Worm (Caenorhabditis elegans) whole organism, L1 larva: ENCODE results near the gene str-232.

Experiments
- C04F5.9 ChIP-seq: sonication (generic microtip); optimal IDR thresholded peaks from 2 replicates; lab custom pipeline; 2016; ENCODE audit warnings: missing genetic modification characterization, missing compliant biosample characterization
- blmp-1 ChIP-seq: fragments of 150-350 bp; optimal IDR thresholded peaks from 2 replicates; lab custom pipeline; 2014; ENCODE audit warnings: missing biosample characterization, missing genetic modification characterization
- ceh-63 ChIP-seq: fragments of 200-800 bp; sonication (Bioruptor generic); optimal IDR thresholded peaks from 2 replicates; lab custom pipeline; 2018; ENCODE audit warnings: mild to moderate bottlenecking, missing genetic modification characterization, missing compliant biosample characterization
- ceh-88 ChIP-seq: fragments of 200-800 bp; sonication (Bioruptor generic); IDR thresholded peaks from 2 replicates; pipeline ENCODE4 v1.3.6; 2022; ENCODE audit warnings: missing genetic modification characterization, missing compliant biosample characterization
- ceh-90 ChIP-seq: sonication (generic microtip); optimal IDR thresholded peaks from 2 replicates; lab custom pipeline; 2016; ENCODE audit warnings: missing genetic modification characterization, missing compliant biosample characterization
- ces-1 ChIP-seq: fragments of 150-350 bp; optimal IDR thresholded peaks from 2 replicates; lab custom pipeline; 2014; ENCODE audit warnings: missing biosample characterization, missing genetic modification reagents, missing genetic modification characterization
- dpl-1 ChIP-seq, 3 experiments: fragments of 150-350 bp in 2 of 3; sonication (generic microtip) in 1 of 3; optimal IDR thresholded peaks; 2 replicates each; lab custom pipeline; 2014 to 2017; ENCODE audit warnings: missing biosample characterization in 3 of 3, missing genetic modification characterization in 3 of 3, missing genetic modification reagents in 3 of 3
- efl-1 ChIP-seq, 4 experiments: fragments of 150-350 bp; optimal IDR thresholded peaks in 3 of 4; peaks in 1 of 4; 1 replicate in 1 of 4; 2 replicates in 3 of 4; lab custom pipeline; 2014; ENCODE audit warnings: missing biosample characterization in 2 of 4, missing genetic modification characterization in 2 of 4, missing genetic modification reagents in 2 of 4
- elt-2 ChIP-seq: sonication (generic microtip); optimal IDR thresholded peaks from 2 replicates; lab custom pipeline; 2016; ENCODE audit warnings: missing genetic modification characterization, mild to moderate bottlenecking, inconsistent platforms, missing compliant biosample characterization, missing genetic modification reagents
- elt-3 ChIP-seq, 6 experiments: fragments of 150-350 bp in 1 of 6; sonication (generic microtip); optimal IDR thresholded peaks; 2 replicates each; lab custom pipeline; 2017 to 2018; ENCODE audit warnings: missing biosample characterization in 6 of 6, missing genetic modification characterization in 6 of 6, inconsistent platforms in 1 of 6
- ets-5 ChIP-seq: fragments of 200-800 bp; sonication (Bioruptor generic); IDR thresholded peaks from 2 replicates; pipeline ENCODE4 v1.3.6; 2022; ENCODE audit warnings: missing genetic modification characterization, missing compliant biosample characterization
- fkh-8 ChIP-seq: sonication (generic microtip); optimal IDR thresholded peaks from 2 replicates; lab custom pipeline; 2016; ENCODE audit warnings: mild to moderate bottlenecking, missing genetic modification characterization, missing compliant biosample characterization
- hlh-17 ChIP-seq: fragments of 200-800 bp; sonication (Bioruptor generic); optimal IDR thresholded peaks from 2 replicates; lab custom pipeline; 2018; ENCODE audit warnings: missing genetic modification characterization, mild to moderate bottlenecking, missing compliant biosample characterization, moderate library complexity, borderline replicate concordance
- isw-1 ChIP-seq: fragments of 200-800 bp; sonication (Bioruptor generic); IDR thresholded peaks from 2 replicates; pipeline ENCODE4 v1.3.6; 2022; ENCODE audit warnings: missing genetic modification characterization, missing compliant biosample characterization
- lin-15B ChIP-seq: fragments of 150-350 bp; sonication (generic microtip); optimal IDR thresholded peaks from 3 replicates; lab custom pipeline; 2014; ENCODE audit warnings: missing biosample characterization, missing genetic modification characterization
- lin-35 ChIP-seq, 2 experiments: fragments of 150-350 bp; optimal IDR thresholded peaks; 2 replicates each; lab custom pipeline; 2014; ENCODE audit warnings: missing biosample characterization in 2 of 2, missing genetic modification characterization in 2 of 2, missing genetic modification reagents in 2 of 2
- lir-3 ChIP-seq: sonication (generic microtip); optimal IDR thresholded peaks from 2 replicates; lab custom pipeline; 2016; ENCODE audit warnings: mild to moderate bottlenecking, missing genetic modification characterization, moderate library complexity, missing compliant biosample characterization; ENCODE audit not compliant: poor library complexity
- nhr-20 ChIP-seq: sonication (generic microtip); optimal IDR thresholded peaks from 2 replicates; lab custom pipeline; 2016; ENCODE audit warnings: mild to moderate bottlenecking, missing genetic modification characterization, missing compliant biosample characterization
- nhr-237 ChIP-seq: fragments of 150-350 bp; optimal IDR thresholded peaks from 2 replicates; lab custom pipeline; 2014; ENCODE audit warnings: missing biosample characterization, missing genetic modification characterization
- nhr-84 ChIP-seq: sonication (generic microtip); optimal IDR thresholded peaks from 2 replicates; lab custom pipeline; 2017; ENCODE audit warnings: missing biosample characterization, missing genetic modification characterization
- pax-3 ChIP-seq: fragments of 200-800 bp; sonication (Bioruptor generic); optimal IDR thresholded peaks from 2 replicates; lab custom pipeline; 2018; ENCODE audit warnings: mild to moderate bottlenecking, missing genetic modification characterization, moderate library complexity, missing compliant biosample characterization
- sptf-1 ChIP-seq: fragments of 150-350 bp; optimal IDR thresholded peaks from 2 replicates; lab custom pipeline; 2014; ENCODE audit warnings: missing biosample characterization, missing genetic modification characterization
- sup-37 ChIP-seq: fragments of 200-800 bp; sonication (Bioruptor generic); optimal IDR thresholded peaks from 2 replicates; lab custom pipeline; 2018; ENCODE audit warnings: mild to moderate bottlenecking, missing genetic modification characterization, missing compliant biosample characterization
- tlp-1 ChIP-seq: fragments of 150-350 bp; optimal IDR thresholded peaks from 2 replicates; lab custom pipeline; 2014; ENCODE audit warnings: missing biosample characterization, missing genetic modification characterization
- unc-30 ChIP-seq: sonication (generic microtip); optimal IDR thresholded peaks from 2 replicates; lab custom pipeline; 2017; ENCODE audit warnings: missing biosample characterization, missing genetic modification characterization
- unc-62 ChIP-seq: fragments of 150-350 bp; optimal IDR thresholded peaks from 2 replicates; lab custom pipeline; 2014; ENCODE audit warnings: missing biosample characterization, missing genetic modification reagents, missing genetic modification characterization
- unc-86 ChIP-seq: sonication (generic microtip); optimal IDR thresholded peaks from 2 replicates; lab custom pipeline; 2016; ENCODE audit warnings: missing genetic modification characterization, missing compliant biosample characterization
- vab-15 ChIP-seq: sonication (generic microtip); optimal IDR thresholded peaks from 2 replicates; lab custom pipeline; 2017; ENCODE audit warnings: missing genotype, mild to moderate bottlenecking, missing genetic modification characterization, missing compliant biosample characterization
- zip-4 ChIP-seq: fragments of 200-800 bp; sonication (Bioruptor generic); optimal IDR thresholded peaks from 2 replicates; lab custom pipeline; 2018; ENCODE audit warnings: mild to moderate bottlenecking, missing genetic modification characterization, moderate library complexity, missing compliant biosample characterization
- ztf-4 ChIP-seq: fragments of 150-350 bp; optimal IDR thresholded peaks from 2 replicates; lab custom pipeline; 2014; ENCODE audit warnings: missing biosample characterization, missing genetic modification characterization

str-232 gene

DNA sequence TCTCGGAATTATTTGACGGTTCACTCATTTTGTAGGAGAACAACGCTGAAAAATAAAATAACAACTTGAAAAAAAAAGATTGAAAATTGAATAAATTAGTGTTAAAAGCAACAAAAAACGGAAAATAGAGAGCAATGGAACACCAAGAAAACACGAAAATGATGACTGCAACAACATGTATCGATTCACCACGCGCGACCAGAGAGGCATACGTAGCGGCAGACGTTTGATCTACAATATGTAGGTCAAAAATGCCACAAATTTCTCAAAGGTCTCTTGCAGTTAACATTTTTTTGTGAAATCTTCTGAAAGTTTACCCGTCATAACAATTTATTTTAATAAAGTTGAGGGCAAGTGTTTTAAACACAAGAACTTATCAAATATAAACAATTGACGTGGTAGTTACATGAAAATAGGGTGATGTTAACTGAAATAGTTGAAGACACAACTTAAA is 41.5 kb upstream of the str-232 start, which contains the start of gene F14H3.5:
Gene F14H3.5, minus strand, starts transcription at position 51 of the 454 bp plus-strand sequence.
- TF ChIP-seq efl-1 (optimal IDR thresholded peaks at IDR 0.05; lab: Kevin White, UChicago), result no peak
- TF ChIP-seq efl-1 (GFP tag; optimal IDR thresholded peaks at IDR 0.05 in 1 of 2; lab: Kevin White, UChicago), result peak in 1 of 2 experiments; percentile 12
- no peak for TF ChIP-seq lir-3 (tag; lab: Kevin White, UChicago)
- TF ChIP-seq, all 84 proteins: peak for 1

DNA sequence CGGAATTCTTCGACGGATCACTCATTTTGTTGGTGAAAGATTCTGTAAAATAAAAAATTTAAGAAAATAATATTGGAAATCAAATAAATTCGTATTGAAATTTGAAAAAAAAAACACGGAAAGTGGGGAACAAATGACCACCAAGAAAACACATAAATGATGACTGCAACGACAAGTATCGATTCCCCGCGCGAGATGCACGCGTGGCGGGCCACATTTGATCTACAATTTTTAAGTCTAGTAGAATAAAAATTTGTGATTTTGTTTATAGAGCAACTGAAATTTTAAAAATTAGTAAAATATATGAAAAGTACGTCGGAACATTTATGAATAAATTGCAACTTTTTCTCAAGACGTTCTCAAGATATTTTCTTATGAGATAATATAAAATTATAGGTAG is 39.5 kb upstream of the str-232 start, which contains the start of gene F14H3.4:
Gene F14H3.4, minus strand, starts transcription at position 42 of the 400 bp plus-strand sequence.
- TF ChIP-seq sup-37 (GFP tag; lab: Kevin White, UChicago) (no peak), unc-30 (tag; lab: Kevin White, UChicago) (no peak), elt-2 (tag; lab: Kevin White, UChicago) (no peak)

DNA sequence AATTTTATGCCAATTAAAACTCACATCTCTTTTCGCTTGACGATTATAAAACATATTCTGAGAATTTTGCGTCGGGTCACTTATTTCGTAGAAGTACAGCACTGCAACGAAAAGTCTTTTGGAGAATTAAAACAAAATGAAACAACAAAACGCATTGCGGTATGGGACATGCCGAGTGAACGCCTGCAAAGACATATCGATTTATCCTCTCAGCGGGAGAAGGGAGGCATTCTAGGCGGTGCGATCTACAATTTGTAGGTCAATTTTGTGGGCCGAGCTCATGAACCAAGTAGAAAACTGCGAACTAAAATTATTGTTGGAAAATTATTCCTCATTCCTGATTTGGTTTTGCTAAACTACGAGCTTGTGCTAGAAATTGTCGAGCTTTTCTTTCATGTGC is 37.8 kb upstream of the str-232 start, which contains the start of gene F14H3.3:
Gene F14H3.3, minus strand, starts transcription at position 101 of the 400 bp plus-strand sequence.
- no peak for TF ChIP-seq ceh-88 (GFP tag; lab: Robert Waterston, UW)
- TF ChIP-seq lir-3 (tag; lab: Kevin White, UChicago), result no peak
- TF ChIP-seq dpl-1 (GFP tag; optimal IDR thresholded peaks at IDR 0.05; lab: Kevin White, UChicago), result no peak
- no peak for TF ChIP-seq isw-1 (GFP tag; lab: Robert Waterston, UW)
- TF ChIP-seq nhr-237, result no peak
- no peak for TF ChIP-seq hlh-17 (GFP tag; lab: Kevin White, UChicago)
- no peak for TF ChIP-seq C04F5.9 (tag; lab: Kevin White, UChicago)
- no peak for TF ChIP-seq zip-4 (GFP tag; lab: Kevin White, UChicago)
- TF ChIP-seq ets-5 (GFP tag; lab: Robert Waterston, UW), result no peak
- no peak for TF ChIP-seq unc-62 (GFP tag; lab: Kevin White, UChicago)
- TF ChIP-seq lin-15B, result no peak
- TF ChIP-seq unc-86, result no peak
- TF ChIP-seq elt-3 (tag; optimal IDR thresholded peaks at IDR 0.05; lab: Kevin White, UChicago), result no peak
- TF ChIP-seq pax-3, result no peak
- TF ChIP-seq ztf-4 (tag; lab: Kevin White, UChicago), result no peak

DNA sequence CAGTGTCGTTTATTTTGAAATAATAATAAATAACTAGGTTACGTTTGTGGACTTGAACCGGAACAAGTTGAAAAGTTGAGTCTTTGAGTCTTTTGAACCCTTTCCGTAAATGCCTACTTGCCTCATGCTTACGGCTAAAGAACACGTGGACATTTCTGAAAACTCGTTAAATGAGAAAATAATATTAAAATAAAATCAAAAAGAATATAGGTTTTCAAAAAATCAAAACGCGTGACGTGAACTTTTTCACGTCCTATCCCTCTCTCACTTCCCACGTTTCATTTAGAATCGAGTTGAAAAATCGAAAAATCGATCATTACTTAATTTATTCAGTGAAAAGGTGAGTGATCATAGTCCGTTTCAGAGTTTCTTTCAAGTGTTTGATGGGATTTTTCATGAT is 33.6 kb upstream of the str-232 start, which contains the start of gene best-12:
Gene best-12, plus strand, starts transcription at position 301 of the 400 bp plus-strand sequence.
- TF ChIP-seq ceh-90 (tag; lab: Kevin White, UChicago) (no peak), nhr-20 (tag; lab: Kevin White, UChicago) (no peak), blmp-1 (no peak), unc-62 (GFP tag; lab: Kevin White, UChicago) (no peak), lin-35 (GFP tag; optimal IDR thresholded peaks at IDR 0.05; lab: Kevin White, UChicago) (no peak), fkh-8 (no peak), ces-1 (no peak), C04F5.9 (tag; lab: Kevin White, UChicago) (no peak), sup-37 (GFP tag; lab: Kevin White, UChicago) (no peak), sptf-1 (tag; lab: Kevin White, UChicago) (no peak), tlp-1 (tag; lab: Kevin White, UChicago) (no peak)

DNA sequence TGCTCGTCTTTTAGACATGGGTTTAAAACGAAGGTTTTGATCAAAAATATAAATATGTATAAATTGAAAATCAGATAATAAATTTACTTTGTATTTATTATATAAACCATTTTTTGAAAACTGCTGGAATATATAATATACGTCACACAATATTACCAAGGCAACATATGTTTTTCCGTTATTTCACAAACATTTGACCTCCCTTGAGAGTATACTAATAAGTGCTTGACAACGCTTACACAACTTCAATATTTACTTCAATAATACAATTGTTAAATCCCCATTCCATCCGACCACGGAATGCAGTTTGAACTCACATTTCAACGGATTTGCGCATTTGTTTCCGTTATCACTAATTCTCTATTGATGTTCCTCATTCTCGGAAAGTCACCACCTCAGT is 32.0 kb upstream of the str-232 start, which contains the start of gene str-198:
Gene str-198, plus strand, starts transcription at position 301 of the 400 bp plus-strand sequence.
- TF ChIP-seq nhr-84, result no peak
- no peak for TF ChIP-seq unc-30 (tag; lab: Kevin White, UChicago)
- TF ChIP-seq, all 84 proteins: peak for 0

DNA sequence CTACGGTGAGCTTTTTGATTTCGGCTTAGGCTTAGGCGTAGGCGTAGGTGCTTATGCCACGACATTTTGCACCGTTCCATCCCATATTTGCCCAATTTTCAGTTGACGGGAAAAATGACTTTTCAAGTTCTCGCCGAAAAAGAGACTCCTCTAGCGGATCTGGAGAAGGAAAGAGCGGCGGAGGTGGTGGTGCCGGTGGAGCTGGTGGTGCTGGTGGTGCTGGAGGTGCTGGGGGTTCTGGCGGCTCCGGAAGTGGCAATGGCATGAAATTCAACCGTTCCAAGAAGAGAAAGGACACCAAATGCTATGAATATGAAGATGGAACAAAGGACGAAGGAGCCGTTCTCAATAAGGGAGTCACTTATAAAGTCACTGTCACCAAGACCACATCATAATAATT is 31.5 kb upstream of the str-232 start:
- no peak for TF ChIP-seq vab-15
- TF ChIP-seq ceh-63 (GFP tag; lab: Kevin White, UChicago), result no peak
- no peak for TF ChIP-seq nhr-84
